Worm (Caenorhabditis elegans): ENCODE results near the gene T10C6.6.

The T10C6.6 gene

DNA sequence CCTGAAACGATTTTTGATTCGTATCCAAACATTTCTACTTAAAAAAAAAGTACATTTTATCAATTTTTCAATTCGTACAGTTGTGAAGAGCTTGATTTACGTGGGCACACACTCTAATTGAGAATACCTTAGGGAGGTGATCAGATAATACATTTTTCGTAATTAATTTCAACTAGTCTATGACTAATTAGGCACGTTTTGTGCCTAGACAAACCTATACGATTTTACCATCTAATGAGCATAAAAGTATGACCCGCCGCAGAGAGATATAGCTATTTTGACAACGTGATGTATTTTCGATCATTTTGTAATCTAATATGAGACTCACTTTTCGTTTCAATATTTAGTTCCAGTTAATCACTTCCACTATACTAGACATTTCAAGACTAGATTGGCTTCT, 7.1 kb upstream of the T10C6.6 start:
- TF ChIP-seq Y55F3AM.14 (GFP tag; optimal IDR thresholded peaks at IDR 0.05) (no peak), lin-11 (tag; optimal IDR thresholded peaks at IDR 0.05) (no peak), elt-3 (tag; optimal IDR thresholded peaks at IDR 0.05) (no peak), ceh-82 (tag; optimal IDR thresholded peaks at IDR 0.05) (no peak), lin-39 (tag; optimal IDR thresholded peaks at IDR 0.05) (no peak), mab-5 (tag; optimal IDR thresholded peaks at IDR 0.05) (no peak), sma-3 (GFP tag; optimal IDR thresholded peaks at IDR 0.05) (no peak), C34F6.9 (tag; optimal IDR thresholded peaks at IDR 0.05) (no peak), R02D3.7 (tag; optimal IDR thresholded peaks at IDR 0.05) (no peak)

DNA sequence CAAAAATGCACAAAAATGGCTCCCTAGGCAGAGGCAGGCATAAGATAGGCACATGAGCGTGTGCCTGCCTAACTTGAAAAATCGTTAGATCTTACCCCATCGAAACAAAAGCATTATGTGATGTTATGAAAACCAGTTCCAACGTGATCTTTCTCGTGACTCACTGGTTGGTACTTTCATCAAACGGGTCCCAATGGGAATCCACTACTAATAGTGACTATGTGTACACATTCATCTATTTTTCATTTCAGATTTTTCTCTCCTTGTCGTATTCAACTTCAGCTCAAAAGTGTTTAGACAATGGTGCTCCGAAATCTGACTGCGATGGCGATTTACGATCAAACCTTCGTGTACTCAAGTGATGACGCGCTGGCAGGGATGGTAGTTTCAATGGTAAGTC, 6.5 kb upstream of the T10C6.6 start, which contains the start of gene srx-43:
Gene srx-43, plus strand, starts transcription at position 301 of the 400 bp plus-strand sequence.
- no peak for TF ChIP-seq nhr-77 (tag; optimal IDR thresholded peaks at IDR 0.05)
- TF ChIP-seq R02D3.7 (tag; optimal IDR thresholded peaks at IDR 0.05): no peak
- TF ChIP-seq sem-4 (tag; optimal IDR thresholded peaks at IDR 0.05): no peak
- TF ChIP-seq lsy-2 (tag; optimal IDR thresholded peaks at IDR 0.05): no peak
- TF ChIP-seq lin-39 (tag; optimal IDR thresholded peaks at IDR 0.05): no peak
- TF ChIP-seq unc-55 (GFP tag; optimal IDR thresholded peaks at IDR 0.05): no peak
- TF ChIP-seq elt-1 (tag; optimal IDR thresholded peaks at IDR 0.05): no peak
- no peak for TF ChIP-seq crh-2 (tag; optimal IDR thresholded peaks at IDR 0.05)
- TF ChIP-seq blmp-1 (tag; optimal IDR thresholded peaks at IDR 0.05; ENCODE audit: insufficient read depth): no peak
- no peak for TF ChIP-seq F13H6.1 (tag; optimal IDR thresholded peaks at IDR 0.05)
- no peak for TF ChIP-seq nhr-11 (tag; optimal IDR thresholded peaks at IDR 0.05)
- TF ChIP-seq fos-1 (tag; optimal IDR thresholded peaks at IDR 0.05): no peak
- no peak for TF ChIP-seq sma-9 (GFP tag; optimal IDR thresholded peaks at IDR 0.05)
- TF ChIP-seq sma-9 (tag; optimal IDR thresholded peaks at IDR 0.05): no peak
- no peak for TF ChIP-seq nhr-6 (tag; optimal IDR thresholded peaks at IDR 0.05)
- TF ChIP-seq ama-1 (optimal IDR thresholded peaks at IDR 0.05): no peak
- TF ChIP-seq ztf-4 (tag; optimal IDR thresholded peaks at IDR 0.05): no peak
- TF ChIP-seq snpc-4 (tag; optimal IDR thresholded peaks at IDR 0.05): no peak
- TF ChIP-seq gmeb-1 (tag; optimal IDR thresholded peaks at IDR 0.05): no peak
- no peak for TF ChIP-seq ztf-11 (tag; optimal IDR thresholded peaks at IDR 0.05)

DNA sequence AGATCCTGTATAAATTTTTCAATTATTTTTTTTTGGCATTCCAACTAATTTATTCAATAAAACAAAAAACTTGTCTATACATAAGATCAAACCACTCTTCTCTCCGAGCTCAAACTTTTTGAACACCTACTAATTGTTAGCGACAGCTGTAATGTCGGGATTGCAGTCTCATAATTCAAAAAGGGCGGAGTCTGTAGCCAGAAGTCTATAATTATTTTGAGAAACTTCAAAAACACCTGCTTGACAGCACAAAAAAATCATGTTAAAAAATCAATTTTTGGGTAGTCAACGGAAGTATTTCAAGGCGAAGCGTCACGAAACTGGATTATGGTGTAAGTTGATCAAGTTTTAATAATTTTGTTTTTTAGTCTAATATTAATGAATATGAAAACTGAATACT, 4.1 kb upstream of the T10C6.6 start, which contains the start of gene srx-44:
Gene srx-44, plus strand, starts transcription at position 301 of the 400 bp plus-strand sequence.
- TF ChIP-seq lsy-2 (tag; optimal IDR thresholded peaks at IDR 0.05) (no peak), mdl-1 (tag; optimal IDR thresholded peaks at IDR 0.05) (no peak), unc-62 (GFP tag; optimal IDR thresholded peaks at IDR 0.05) (no peak), nhr-12 (tag; optimal IDR thresholded peaks at IDR 0.05) (no peak), ztf-11 (tag; optimal IDR thresholded peaks at IDR 0.05) (no peak), lin-11 (tag; optimal IDR thresholded peaks at IDR 0.05) (no peak), gmeb-1 (tag; optimal IDR thresholded peaks at IDR 0.05) (no peak), nhr-10 (tag; optimal IDR thresholded peaks at IDR 0.05) (no peak), Y55F3AM.14 (GFP tag; optimal IDR thresholded peaks at IDR 0.05) (no peak), elt-3 (tag; optimal IDR thresholded peaks at IDR 0.05) (no peak), nhr-11 (tag; optimal IDR thresholded peaks at IDR 0.05) (no peak), nhr-77 (tag; optimal IDR thresholded peaks at IDR 0.05) (no peak), sem-4 (tag; optimal IDR thresholded peaks at IDR 0.05) (no peak), nhr-129 (tag; optimal IDR thresholded peaks at IDR 0.05) (no peak), zag-1 (tag; optimal IDR thresholded peaks at IDR 0.05) (no peak), unc-39 (tag; optimal IDR thresholded peaks at IDR 0.05) (no peak), C34F6.9 (tag; optimal IDR thresholded peaks at IDR 0.05) (no peak), lin-39 (tag; optimal IDR thresholded peaks at IDR 0.05) (no peak)

DNA sequence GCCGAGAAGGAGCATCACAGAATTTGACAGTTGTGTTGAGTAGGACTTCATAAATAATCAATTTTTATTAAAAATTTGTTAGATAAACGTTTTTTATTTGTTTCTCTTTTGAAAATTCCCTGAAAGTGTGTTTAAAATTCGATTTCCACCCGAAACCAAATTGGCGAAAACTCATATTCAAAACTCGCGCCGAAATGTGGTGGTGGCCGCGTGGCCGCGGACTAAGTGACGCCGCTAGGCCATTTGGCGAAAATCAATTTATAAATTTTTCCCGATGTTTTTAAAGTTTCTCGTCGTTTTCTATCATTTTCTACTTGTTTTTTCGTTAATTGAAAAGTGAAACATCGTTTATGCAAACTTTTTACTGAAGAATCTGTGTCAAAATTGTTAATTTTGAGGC, 1.5 kb upstream of the T10C6.6 start:
- no peak for TF ChIP-seq skn-1 (tag; optimal IDR thresholded peaks at IDR 0.05)
- no peak for TF ChIP-seq nhr-25 (tag; optimal IDR thresholded peaks at IDR 0.05)
- TF ChIP-seq nhr-10 (tag; optimal IDR thresholded peaks at IDR 0.05): no peak
- peak; percentile 52 for TF ChIP-seq sma-3 (GFP tag; optimal IDR thresholded peaks at IDR 0.05)
- no peak for TF ChIP-seq ZK546.5 (tag; optimal IDR thresholded peaks at IDR 0.05)
- TF ChIP-seq gmeb-1 (tag; optimal IDR thresholded peaks at IDR 0.05): peak; percentile 87
- peak; percentile 31 for TF ChIP-seq snpc-4 (tag; optimal IDR thresholded peaks at IDR 0.05)
- no peak for TF ChIP-seq nhr-6 (tag; optimal IDR thresholded peaks at IDR 0.05)
- TF ChIP-seq zag-1 (tag; optimal IDR thresholded peaks at IDR 0.05): no peak
- TF ChIP-seq dmd-4 (tag; optimal IDR thresholded peaks at IDR 0.05): no peak
- no peak for TF ChIP-seq mdl-1 (tag; optimal IDR thresholded peaks at IDR 0.05)
- TF ChIP-seq ztf-11 (tag; optimal IDR thresholded peaks at IDR 0.05): no peak
- peak; percentile 4 for TF ChIP-seq lin-13 (GFP tag; optimal IDR thresholded peaks at IDR 0.05)
- TF ChIP-seq blmp-1 (tag; optimal IDR thresholded peaks at IDR 0.05; ENCODE audit: insufficient read depth): no peak
- TF ChIP-seq unc-55 (GFP tag; optimal IDR thresholded peaks at IDR 0.05): peak; percentile 41
- TF ChIP-seq ama-1 (optimal IDR thresholded peaks at IDR 0.05): no peak
- TF ChIP-seq sma-9 (GFP tag; optimal IDR thresholded peaks at IDR 0.05): peak; percentile 32
- TF ChIP-seq sma-9 (tag; optimal IDR thresholded peaks at IDR 0.05): no peak
- no peak for TF ChIP-seq sem-4 (tag; optimal IDR thresholded peaks at IDR 0.05)
- no peak for TF ChIP-seq alr-1 (tag; optimal IDR thresholded peaks at IDR 0.05)
- peak; percentile 12 for TF ChIP-seq nhr-129 (tag; optimal IDR thresholded peaks at IDR 0.05)
- no peak for TF ChIP-seq lsy-2 (tag; optimal IDR thresholded peaks at IDR 0.05)
- TF ChIP-seq lin-39 (tag; optimal IDR thresholded peaks at IDR 0.05): no peak
- no peak for TF ChIP-seq aly-2 (tag; optimal IDR thresholded peaks at IDR 0.05)
- peak; percentile 42 for TF ChIP-seq crh-2 (tag; optimal IDR thresholded peaks at IDR 0.05)
- peak; percentile 2 for TF ChIP-seq C34F6.9 (tag; optimal IDR thresholded peaks at IDR 0.05)
